Worm (Caenorhabditis elegans) whole organism, L1 larva: ENCODE data around the gene Y60A3A.16.

Source experiments
- blmp-1 ChIP-seq: fragments of 150-350 bp; optimal IDR thresholded peaks from 2 replicates; lab custom pipeline; 2014; ENCODE audit warnings: missing biosample characterization, missing genetic modification characterization
- egl-27 ChIP-seq, 2 experiments: fragments of 150-350 bp in 1 of 2; sonication (generic microtip); optimal IDR thresholded peaks; 3 replicates each; lab custom pipeline; 2017 to 2018; ENCODE audit warnings: missing biosample characterization in 2 of 2, missing genetic modification characterization in 2 of 2, missing genetic modification reagents in 2 of 2
- elt-2 ChIP-seq: sonication (generic microtip); optimal IDR thresholded peaks from 2 replicates; lab custom pipeline; 2016; ENCODE audit warnings: missing genetic modification characterization, mild to moderate bottlenecking, inconsistent platforms, missing compliant biosample characterization, missing genetic modification reagents
- fkh-4 ChIP-seq: sonication (generic microtip); optimal IDR thresholded peaks from 2 replicates; lab custom pipeline; 2016; ENCODE audit warnings: missing compliant biosample characterization, missing genetic modification characterization, borderline replicate concordance
- irx-1 ChIP-seq: sonication (generic microtip); optimal IDR thresholded peaks from 2 replicates; lab custom pipeline; 2016; ENCODE audit warnings: missing genetic modification characterization, missing compliant biosample characterization
- lin-15B ChIP-seq: fragments of 150-350 bp; sonication (generic microtip); optimal IDR thresholded peaks from 3 replicates; lab custom pipeline; 2014; ENCODE audit warnings: missing biosample characterization, missing genetic modification characterization
- lin-35 ChIP-seq, 2 experiments: fragments of 150-350 bp; optimal IDR thresholded peaks; 2 replicates each; lab custom pipeline; 2014; ENCODE audit warnings: missing biosample characterization in 2 of 2, missing genetic modification characterization in 2 of 2, missing genetic modification reagents in 2 of 2
- mep-1 ChIP-seq: fragments of 150-350 bp; optimal IDR thresholded peaks from 2 replicates; lab custom pipeline; 2014; ENCODE audit warnings: missing biosample characterization, missing genetic modification characterization
- nhr-12 ChIP-seq: sonication (generic microtip); optimal IDR thresholded peaks from 2 replicates; lab custom pipeline; 2017; ENCODE audit warnings: missing biosample characterization, missing genetic modification characterization
- nhr-90 ChIP-seq: sonication (generic microtip); optimal IDR thresholded peaks from 2 replicates; lab custom pipeline; 2016; ENCODE audit warnings: mild to moderate bottlenecking, missing genetic modification characterization, missing compliant biosample characterization; ENCODE audit not compliant: poor library complexity
- skn-1 ChIP-seq: fragments of 150-350 bp; optimal IDR thresholded peaks from 2 replicates; lab custom pipeline; 2014; ENCODE audit warnings: missing biosample characterization, missing genetic modification characterization
- zip-4 ChIP-seq: fragments of 200-800 bp; sonication (Bioruptor generic); optimal IDR thresholded peaks from 2 replicates; lab custom pipeline; 2018; ENCODE audit warnings: mild to moderate bottlenecking, missing genetic modification characterization, moderate library complexity, missing compliant biosample characterization
- ztf-11 ChIP-seq, 2 experiments: sonication (generic microtip); optimal IDR thresholded peaks; 2 replicates each; lab custom pipeline; 2016 to 2017; ENCODE audit warnings: missing genetic modification characterization in 2 of 2, missing biosample characterization in 1 of 2, missing compliant biosample characterization in 1 of 2

DNA sequence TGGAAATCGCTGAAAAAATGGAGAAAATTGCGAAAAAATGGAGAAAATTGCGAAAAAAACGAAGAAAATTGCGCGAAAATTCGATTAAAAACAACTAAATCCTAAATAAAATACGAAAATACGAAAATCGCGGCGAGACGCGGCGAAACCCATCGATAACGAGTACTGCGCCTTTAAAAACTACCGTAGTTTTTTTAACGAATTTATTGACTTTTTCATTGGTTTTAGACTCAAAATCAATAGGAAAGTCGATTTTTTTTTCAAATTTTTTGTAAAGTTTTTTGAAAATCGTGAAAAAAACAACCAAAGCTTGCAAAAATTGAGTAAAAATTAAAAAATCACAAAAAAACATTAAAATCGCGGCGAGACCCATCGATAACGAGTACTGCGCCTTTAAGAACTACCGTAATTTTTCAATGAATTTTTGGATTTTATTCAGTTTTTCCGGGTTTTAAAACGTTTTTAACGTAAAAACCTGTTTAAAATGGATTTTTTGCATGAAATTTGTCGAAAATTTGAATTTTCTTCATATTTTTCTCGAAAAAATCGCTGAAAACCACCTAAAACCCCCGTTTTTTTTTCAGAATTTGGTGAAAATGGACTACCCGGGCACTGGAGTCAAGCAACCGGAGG is 6.4 kb downstream of the Y60A3A.16 start, which contains the start of the genes chk-2 and Y60A3A.19:
- TF ChIP-seq mep-1 (tag; lab: Kevin White, UChicago): no peak
- TF ChIP-seq blmp-1 (tag; lab: Kevin White, UChicago): no peak
- TF ChIP-seq nhr-12: no peak
- TF ChIP-seq fkh-4 (tag; lab: Kevin White, UChicago): no peak
- TF ChIP-seq irx-1 (tag; lab: Kevin White, UChicago): no peak
- TF ChIP-seq lin-15B (tag; lab: Kevin White, UChicago): no peak
- no peak for TF ChIP-seq nhr-90 (tag; lab: Kevin White, UChicago)
- no peak for TF ChIP-seq lin-35 (GFP tag; optimal IDR thresholded peaks at IDR 0.05; lab: Kevin White, UChicago)
- no peak for TF ChIP-seq ztf-11 (tag; optimal IDR thresholded peaks at IDR 0.05; lab: Kevin White, UChicago)
- no peak for TF ChIP-seq elt-2
- TF ChIP-seq skn-1 (tag; lab: Kevin White, UChicago): no peak
- no peak for TF ChIP-seq egl-27 (tag; optimal IDR thresholded peaks at IDR 0.05; lab: Kevin White, UChicago)
- no peak for TF ChIP-seq zip-4 (GFP tag; lab: Kevin White, UChicago)
